Worm (Caenorhabditis elegans): ENCODE measurements around the gene nspc-20.

DNA sequence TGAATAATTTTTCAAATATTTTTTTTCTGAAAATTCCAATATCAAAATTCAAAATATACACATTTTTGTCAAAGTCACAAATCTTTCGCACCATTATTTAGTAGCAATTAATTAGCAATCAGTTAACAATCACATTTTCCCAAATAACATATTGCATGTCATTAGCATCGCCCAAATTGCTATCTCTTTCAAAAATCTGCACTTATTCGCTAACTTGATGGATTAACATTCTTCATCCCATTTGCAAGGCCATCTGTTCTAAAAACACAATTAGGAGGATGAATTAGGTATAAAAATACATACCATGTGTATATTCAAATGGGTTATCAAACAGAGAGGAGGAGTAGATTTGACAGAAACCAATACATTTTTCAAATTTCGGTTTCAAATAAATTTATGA is 42.7 kb downstream of the nspc-20 start:
- TF ChIP-seq flt-1 (GFP tag; IDR thresholded peaks at IDR 0.05) (no peak), klf-2 (GFP tag; conservative IDR thresholded peaks at IDR 0.05) (no peak), ztf-23 (GFP tag; IDR thresholded peaks at IDR 0.05) (no peak), cog-1 (tag; optimal IDR thresholded peaks at IDR 0.05) (no peak)
